Worm (Caenorhabditis elegans) whole organism, L2 larva: ENCODE data around the gene R03D7.2.

Experiments used
- ama-1 ChIP-seq: fragments of 150-350 bp; optimal IDR thresholded peaks from 2 replicates; lab custom pipeline; 2018; ENCODE audit warnings: inconsistent platforms
- egl-27 ChIP-seq: sonication (generic microtip); optimal IDR thresholded peaks from 3 replicates; lab custom pipeline; 2017; ENCODE audit warnings: missing biosample characterization, missing genetic modification reagents, missing genetic modification characterization
- mdl-1 ChIP-seq, 2 experiments: fragments of 150-350 bp in 1 of 2; sonication (generic microtip) in 1 of 2; optimal IDR thresholded peaks; 2 replicates each; lab custom pipeline; 2017; ENCODE audit warnings: missing biosample characterization in 2 of 2, missing genetic modification characterization in 2 of 2
- nhr-237 ChIP-seq: fragments of 150-350 bp; optimal IDR thresholded peaks from 2 replicates; lab custom pipeline; 2014; ENCODE audit warnings: missing biosample characterization, missing genetic modification characterization

- TF ChIP-seq ama-1 (lab: Kevin White, UChicago) (peak; percentile 46), egl-27 (tag; lab: Kevin White, UChicago) (no peak), mdl-1 (tag; optimal IDR thresholded peaks at IDR 0.05; lab: Kevin White, UChicago) (no peak), nhr-237 (tag; lab: Kevin White, UChicago) (no peak)
Measured at ce11 chrII:10925804-10926570, 9.0 kb downstream of the R03D7.2 start, which contains the start of gene metr-1.
